Worm (Caenorhabditis elegans) whole organism, mixed stage, embryonic: Measurements from ENCODE around the gene ddl-3.

Source experiments
- flh-1 ChIP-seq: fragments of 200-800 bp; sonication (Bioruptor generic); optimal IDR thresholded peaks from 2 replicates; lab custom pipeline; 2018; ENCODE audit warnings: mild to moderate bottlenecking, missing genetic modification characterization, moderate library complexity, missing compliant biosample characterization
- pha-4 ChIP-seq: fragments of 150-350 bp; optimal IDR thresholded peaks from 2 replicates; lab custom pipeline; 2018; ENCODE audit warnings: missing biosample characterization, missing genetic modification reagents, missing genetic modification characterization

DNA sequence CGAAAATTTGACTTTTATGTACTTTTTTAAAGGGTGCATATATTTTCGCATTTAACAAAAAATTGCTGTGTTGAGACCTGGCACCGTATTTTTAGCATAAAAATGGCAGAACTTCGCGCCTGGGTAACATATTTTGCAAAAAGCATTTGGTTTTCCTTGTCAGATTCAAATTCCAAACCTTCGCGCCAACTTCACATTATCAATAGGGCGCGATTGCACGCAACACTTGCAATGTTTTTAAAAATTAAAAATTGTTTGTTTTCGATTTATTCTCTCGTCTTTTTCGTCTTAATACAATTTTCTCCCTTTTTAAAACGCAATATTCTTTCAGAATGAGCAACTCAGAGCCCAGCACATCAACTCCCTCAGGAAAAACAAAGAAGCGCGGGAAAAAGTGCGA lies 39.4 kb upstream of the ddl-3 start, which contains the start of gene mes-2:
- peak; percentile 60 for TF ChIP-seq pha-4 (tag; lab: Kevin White, UChicago)
- no peak for TF ChIP-seq flh-1 (GFP tag; lab: Kevin White, UChicago)
